Worm (Caenorhabditis elegans) whole organism, L2 larva: ENCODE measurements around the gene str-162.

Experiments used
- F13H6.1 ChIP-seq: sonication (generic microtip); optimal IDR thresholded peaks from 2 replicates; lab custom pipeline; 2016; ENCODE audit warnings: missing genetic modification characterization, missing compliant biosample characterization
- R02D3.7 ChIP-seq: fragments of 150-350 bp; optimal IDR thresholded peaks from 2 replicates; lab custom pipeline; 2014; ENCODE audit warnings: missing biosample characterization, missing genetic modification characterization
- ZK546.5 ChIP-seq: sonication (generic microtip); optimal IDR thresholded peaks from 2 replicates; lab custom pipeline; 2017; ENCODE audit warnings: missing biosample characterization, missing genetic modification characterization
- alr-1 ChIP-seq: fragments of 150-350 bp; optimal IDR thresholded peaks from 2 replicates; lab custom pipeline; 2014; ENCODE audit warnings: missing biosample characterization, missing genetic modification characterization
- ama-1 ChIP-seq: fragments of 150-350 bp; optimal IDR thresholded peaks from 2 replicates; lab custom pipeline; 2018; ENCODE audit warnings: inconsistent platforms
- blmp-1 ChIP-seq: sonication (generic microtip); optimal IDR thresholded peaks from 2 replicates; lab custom pipeline; 2017; ENCODE audit warnings: missing genetic modification characterization, mild to moderate bottlenecking, missing compliant biosample characterization, antibody characterized with exemption, moderate library complexity; ENCODE audit not compliant: insufficient read depth
- ceh-16 ChIP-seq: fragments of 150-350 bp; optimal IDR thresholded peaks from 2 replicates; lab custom pipeline; 2014; ENCODE audit warnings: missing biosample characterization, missing genetic modification characterization
- ceh-82 ChIP-seq: fragments of 150-350 bp; optimal IDR thresholded peaks from 2 replicates; lab custom pipeline; 2014; ENCODE audit warnings: missing biosample characterization, missing genetic modification characterization
- crh-2 ChIP-seq: sonication (generic microtip); optimal IDR thresholded peaks from 2 replicates; lab custom pipeline; 2017; ENCODE audit warnings: missing biosample characterization, missing genetic modification characterization
- dmd-4 ChIP-seq: sonication (generic microtip); optimal IDR thresholded peaks from 2 replicates; lab custom pipeline; 2017; ENCODE audit warnings: missing biosample characterization, missing genetic modification characterization
- elt-1 ChIP-seq: fragments of 150-350 bp; optimal IDR thresholded peaks from 2 replicates; lab custom pipeline; 2014; ENCODE audit warnings: missing biosample characterization, missing genetic modification characterization
- elt-3 ChIP-seq: sonication (generic microtip); optimal IDR thresholded peaks from 2 replicates; lab custom pipeline; 2017; ENCODE audit warnings: missing biosample characterization, missing genetic modification characterization
- fos-1 ChIP-seq: fragments of 150-350 bp; optimal IDR thresholded peaks from 2 replicates; lab custom pipeline; 2014; ENCODE audit warnings: missing biosample characterization, missing genetic modification characterization
- lin-11 ChIP-seq: fragments of 150-350 bp; sonication (generic microtip); optimal IDR thresholded peaks from 2 replicates; lab custom pipeline; 2014; ENCODE audit warnings: missing biosample characterization, missing genetic modification characterization, inconsistent platforms, mixed read lengths
- lin-13 ChIP-seq: fragments of 150-350 bp; optimal IDR thresholded peaks from 2 replicates; lab custom pipeline; 2014; ENCODE audit warnings: missing biosample characterization, missing genetic modification reagents, missing genetic modification characterization
- lsy-2 ChIP-seq, 2 experiments: fragments of 150-350 bp in 1 of 2; sonication (generic microtip) in 1 of 2; optimal IDR thresholded peaks; 2 replicates each; lab custom pipeline; 2014 to 2017; ENCODE audit warnings: missing biosample characterization in 2 of 2, missing genetic modification characterization in 2 of 2
- mdl-1 ChIP-seq, 2 experiments: fragments of 150-350 bp in 1 of 2; sonication (generic microtip) in 1 of 2; optimal IDR thresholded peaks; 2 replicates each; lab custom pipeline; 2017; ENCODE audit warnings: missing biosample characterization in 2 of 2, missing genetic modification characterization in 2 of 2
- nhr-10 ChIP-seq: sonication (generic microtip); optimal IDR thresholded peaks from 2 replicates; lab custom pipeline; 2017; ENCODE audit warnings: missing biosample characterization, missing genetic modification characterization
- nhr-11 ChIP-seq: fragments of 150-350 bp; optimal IDR thresholded peaks from 2 replicates; lab custom pipeline; 2014; ENCODE audit warnings: missing biosample characterization, missing genetic modification characterization
- nhr-129 ChIP-seq: fragments of 150-350 bp; optimal IDR thresholded peaks from 2 replicates; lab custom pipeline; 2014; ENCODE audit warnings: missing biosample characterization, missing genetic modification characterization
- nhr-21 ChIP-seq: fragments of 150-350 bp; optimal IDR thresholded peaks from 2 replicates; lab custom pipeline; 2014; ENCODE audit warnings: missing biosample characterization, missing genetic modification characterization
- nhr-23 ChIP-seq: fragments of 150-350 bp; optimal IDR thresholded peaks from 2 replicates; lab custom pipeline; 2014; ENCODE audit warnings: missing biosample characterization, missing genetic modification reagents, missing genetic modification characterization
- nhr-25 ChIP-seq: fragments of 150-350 bp; sonication (generic microtip); optimal IDR thresholded peaks from 3 replicates; lab custom pipeline; 2014; ENCODE audit warnings: missing biosample characterization, missing genetic modification characterization
- nhr-6 ChIP-seq: fragments of 150-350 bp; optimal IDR thresholded peaks from 2 replicates; lab custom pipeline; 2014; ENCODE audit warnings: missing biosample characterization, missing genetic modification characterization
- nhr-77 ChIP-seq: fragments of 150-350 bp; optimal IDR thresholded peaks from 2 replicates; lab custom pipeline; 2014; ENCODE audit warnings: missing biosample characterization, missing genetic modification characterization
- sem-4 ChIP-seq: fragments of 150-350 bp; optimal IDR thresholded peaks from 2 replicates; lab custom pipeline; 2014; ENCODE audit warnings: missing biosample characterization, missing genetic modification reagents, missing genetic modification characterization
- skn-1 ChIP-seq: sonication (generic microtip); optimal IDR thresholded peaks from 2 replicates; lab custom pipeline; 2017; ENCODE audit warnings: missing biosample characterization, missing genetic modification characterization
- sma-3 ChIP-seq: sonication (generic microtip); optimal IDR thresholded peaks from 2 replicates; lab custom pipeline; 2016; ENCODE audit warnings: missing genetic modification reagents, missing genetic modification characterization, missing compliant biosample characterization
- sma-9 ChIP-seq, 2 experiments: fragments of 150-350 bp in 1 of 2; sonication (generic microtip) in 1 of 2; optimal IDR thresholded peaks; 2 replicates each; lab custom pipeline; 2014 to 2016; ENCODE audit warnings: missing genetic modification characterization in 2 of 2, mild to moderate bottlenecking in 1 of 2, missing biosample characterization in 1 of 2, missing compliant biosample characterization in 1 of 2, missing genetic modification reagents in 1 of 2, moderate library complexity in 1 of 2
- unc-39 ChIP-seq: fragments of 150-350 bp; optimal IDR thresholded peaks from 2 replicates; lab custom pipeline; 2014; ENCODE audit warnings: missing biosample characterization, missing genetic modification characterization
- unc-55 ChIP-seq: fragments of 150-350 bp; sonication (generic microtip); optimal IDR thresholded peaks from 3 replicates; lab custom pipeline; 2014; ENCODE audit warnings: missing biosample characterization, missing genetic modification reagents, missing genetic modification characterization
- unc-62 ChIP-seq: fragments of 150-350 bp; optimal IDR thresholded peaks from 2 replicates; lab custom pipeline; 2014; ENCODE audit warnings: missing biosample characterization, missing genetic modification reagents, missing genetic modification characterization
- zag-1 ChIP-seq: fragments of 150-350 bp; optimal IDR thresholded peaks from 2 replicates; lab custom pipeline; 2014; ENCODE audit warnings: missing biosample characterization, missing genetic modification characterization
- ztf-1 ChIP-seq: fragments of 200-800 bp; sonication (Bioruptor generic); conservative IDR thresholded peaks from 2 replicates; pipeline ENCODE4 v1.3.6; 2022; ENCODE audit warnings: missing genetic modification characterization, missing compliant biosample characterization
- ztf-11 ChIP-seq: sonication (generic microtip); optimal IDR thresholded peaks from 2 replicates; lab custom pipeline; 2017; ENCODE audit warnings: missing biosample characterization, missing genetic modification characterization

str-162 gene

ce11 chrIV:4992089-4992488, at the start of gene str-162:
Gene str-162 (plus strand): TSS chrIV:4992389.
- no peak for TF ChIP-seq nhr-129 (tag; lab: Kevin White, UChicago)
- no peak for TF ChIP-seq lin-13 (GFP tag; lab: Kevin White, UChicago)
- no peak for TF ChIP-seq mdl-1 (tag; optimal IDR thresholded peaks at IDR 0.05; lab: Kevin White, UChicago)
- TF ChIP-seq lsy-2 (tag; optimal IDR thresholded peaks at IDR 0.05; lab: Kevin White, UChicago), result no peak
- TF ChIP-seq F13H6.1, result no peak
- TF ChIP-seq ZK546.5 (tag; lab: Kevin White, UChicago), result no peak
- no peak for TF ChIP-seq ama-1 (lab: Kevin White, UChicago)
- no peak for TF ChIP-seq blmp-1 (tag; lab: Kevin White, UChicago)
- no peak for TF ChIP-seq nhr-25
- no peak for TF ChIP-seq unc-55
- no peak for TF ChIP-seq skn-1
- TF ChIP-seq unc-62 (GFP tag; lab: Kevin White, UChicago), result no peak
- no peak for TF ChIP-seq sem-4 (tag; lab: Kevin White, UChicago)

- no peak for TF ChIP-seq ztf-1 (GFP tag; lab: Robert Waterston, UW)
- no peak for TF ChIP-seq elt-3 (tag; lab: Kevin White, UChicago)
- TF ChIP-seq sem-4 (tag; lab: Kevin White, UChicago), result no peak
- no peak for TF ChIP-seq nhr-21
- no peak for TF ChIP-seq elt-1 (tag; lab: Kevin White, UChicago)
- no peak for TF ChIP-seq nhr-77 (tag; lab: Kevin White, UChicago)
- TF ChIP-seq unc-55, result no peak
- no peak for TF ChIP-seq nhr-25
- TF ChIP-seq ceh-16 (tag; lab: Kevin White, UChicago), result no peak
- TF ChIP-seq ztf-11, result no peak
- TF ChIP-seq unc-62 (GFP tag; lab: Kevin White, UChicago), result no peak
- no peak for TF ChIP-seq alr-1 (tag; lab: Kevin White, UChicago)
- no peak for TF ChIP-seq nhr-10
- no peak for TF ChIP-seq nhr-6 (tag; lab: Kevin White, UChicago)
- no peak for TF ChIP-seq sma-3
- TF ChIP-seq zag-1 (tag; lab: Kevin White, UChicago), result no peak
- no peak for TF ChIP-seq ceh-82
- TF ChIP-seq unc-39 (tag; lab: Kevin White, UChicago), result no peak
- TF ChIP-seq crh-2 (tag; lab: Kevin White, UChicago), result no peak
- TF ChIP-seq nhr-11 (tag; lab: Kevin White, UChicago), result no peak
Observed at ce11 chrIV:4945771-4946170, 46.4 kb upstream of the str-162 start, which contains the start of gene str-169. Gene str-169 (plus strand): TSS chrIV:4946071.

DNA sequence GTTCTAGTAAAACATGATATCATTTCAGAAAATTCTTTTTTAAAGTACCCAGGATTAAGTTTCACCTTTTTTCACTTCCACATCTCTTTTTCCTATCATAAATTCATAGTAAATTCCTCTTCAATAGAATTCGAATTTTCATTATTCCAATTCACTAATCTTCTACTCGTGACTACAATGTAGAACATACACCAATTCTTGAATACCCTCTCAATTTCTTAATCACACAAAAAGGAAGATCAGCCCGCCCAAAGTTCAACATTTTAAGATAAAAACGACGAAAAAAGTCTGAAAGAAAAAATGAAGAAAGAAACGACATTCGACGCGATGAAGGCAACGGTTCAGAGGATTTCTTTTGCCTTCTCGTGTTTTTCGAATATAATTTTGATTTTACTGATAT, 38.3 kb upstream of the str-162 start, which contains the start of gene str-163:
TSS of gene str-163 (plus strand) at position 301 of the 400 bp plus-strand sequence.
- TF ChIP-seq nhr-23 (tag; lab: Kevin White, UChicago) (no peak), crh-2 (tag; lab: Kevin White, UChicago) (no peak), mdl-1 (tag; optimal IDR thresholded peaks at IDR 0.05; lab: Kevin White, UChicago) (no peak), ama-1 (lab: Kevin White, UChicago) (no peak), ztf-11 (no peak), ZK546.5 (tag; lab: Kevin White, UChicago) (no peak), sma-9 (GFP tag; optimal IDR thresholded peaks at IDR 0.05; lab: Kevin White, UChicago) (no peak), sma-9 (tag; optimal IDR thresholded peaks at IDR 0.05; lab: Kevin White, UChicago) (no peak), nhr-129 (tag; lab: Kevin White, UChicago) (no peak), unc-55 (no peak), dmd-4 (tag; lab: Kevin White, UChicago) (no peak), nhr-21 (no peak), ceh-16 (tag; lab: Kevin White, UChicago) (no peak), R02D3.7 (tag; lab: Kevin White, UChicago) (no peak), nhr-6 (tag; lab: Kevin White, UChicago) (no peak), ceh-82 (no peak), fos-1 (tag; lab: Kevin White, UChicago) (no peak)

ce11 chrIV:4960623-4961022, 31.6 kb upstream of the str-162 start, which contains the start of gene str-164:
Gene str-164 (plus strand): TSS chrIV:4960735.
- no peak for TF ChIP-seq nhr-23 (tag; lab: Kevin White, UChicago)
- no peak for TF ChIP-seq skn-1

DNA sequence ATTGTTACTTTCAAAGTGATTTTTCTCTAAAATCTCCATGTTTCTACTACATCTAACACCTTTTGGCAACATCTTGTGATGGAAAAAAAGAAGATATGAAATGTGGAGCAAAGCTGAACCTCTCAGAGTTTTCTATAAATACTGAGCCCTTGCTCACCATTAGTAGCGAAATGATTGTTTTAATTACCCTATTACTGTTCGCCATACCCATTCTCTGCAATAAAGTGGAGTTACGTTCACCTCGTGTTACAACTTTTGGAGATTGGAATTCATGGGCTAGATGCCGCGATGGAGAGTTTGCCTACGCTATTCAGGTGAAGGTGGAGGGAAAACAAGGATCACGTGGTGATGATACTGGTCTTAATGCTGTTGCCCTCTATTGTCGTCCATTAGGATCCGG, 28.4 kb upstream of the str-162 start, which contains the start of gene txt-3:
TSS of gene txt-3 (plus strand) at position 125 of the 400 bp plus-strand sequence.
- TF ChIP-seq nhr-23 (tag; lab: Kevin White, UChicago), result no peak
- TF ChIP-seq nhr-6 (tag; lab: Kevin White, UChicago), result no peak
- TF ChIP-seq nhr-77 (tag; lab: Kevin White, UChicago), result no peak
- no peak for TF ChIP-seq lin-11
- TF ChIP-seq sma-3, result no peak
- TF ChIP-seq unc-62 (GFP tag; lab: Kevin White, UChicago), result no peak
- TF ChIP-seq ztf-1 (GFP tag; lab: Robert Waterston, UW), result no peak
- no peak for TF ChIP-seq crh-2 (tag; lab: Kevin White, UChicago)
- no peak for TF ChIP-seq zag-1 (tag; lab: Kevin White, UChicago)
